Worm (Caenorhabditis elegans): ENCODE measurements around the gene gbb-2.

Gene gbb-2

DNA sequence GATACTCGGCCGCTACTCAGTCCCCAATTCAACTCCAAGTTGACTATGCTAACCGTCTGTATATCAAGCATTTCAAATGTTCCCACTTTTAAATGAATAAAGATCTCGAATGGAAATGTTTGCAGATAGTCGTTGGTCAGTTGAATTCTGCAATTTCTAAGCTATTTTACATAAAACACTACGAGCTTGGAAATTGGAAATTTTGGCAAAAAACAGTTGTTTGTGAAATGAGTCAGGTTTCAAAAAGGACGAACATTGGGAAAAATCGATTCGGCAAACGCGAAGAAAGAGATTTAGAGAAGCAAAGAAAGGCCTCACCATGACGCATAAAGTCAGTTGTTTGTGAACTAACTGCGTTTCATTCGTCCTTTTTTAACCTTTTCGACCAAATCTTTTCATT lies 59.7 kb downstream of the gbb-2 start:
- TF ChIP-seq T22C8.4 (GFP tag; IDR thresholded peaks at IDR 0.05) (peak; percentile 82), flt-1 (GFP tag; IDR thresholded peaks at IDR 0.05) (no peak)

DNA sequence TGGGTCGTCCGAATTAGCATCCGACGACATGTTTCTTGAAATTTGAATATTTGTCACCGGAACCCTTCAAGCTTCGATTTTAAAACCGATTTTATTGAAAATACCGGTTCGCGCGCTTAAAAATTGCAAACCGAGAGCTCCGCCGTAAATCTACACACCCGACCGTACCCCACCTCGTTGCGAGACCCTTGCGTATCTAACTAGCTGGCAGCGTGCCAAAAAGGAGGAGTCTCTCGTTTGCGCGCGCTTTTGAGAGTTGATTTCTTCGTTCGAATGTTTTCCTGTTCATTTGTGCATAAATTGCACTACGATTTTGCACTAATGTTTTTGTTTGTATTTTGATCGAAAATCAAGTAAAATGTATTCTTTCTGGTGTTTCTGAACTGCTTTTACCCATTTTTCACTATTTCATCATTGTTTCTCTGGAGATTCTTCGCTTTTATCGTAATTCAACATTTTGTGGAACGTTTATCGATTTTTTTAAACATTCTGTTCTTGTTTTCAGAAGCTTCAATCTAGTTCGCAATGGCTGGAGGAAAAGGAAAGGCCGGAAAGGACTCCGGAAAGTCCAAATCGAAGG lies 60.7 kb downstream of the gbb-2 start, which contains the start of the genes wapl-1 and htz-1:
wapl-1 (minus strand) TSS at position 30 of the 580 bp plus-strand sequence.
htz-1 (plus strand) TSS at position 506 of the 580 bp plus-strand sequence.
- TF ChIP-seq tab-1 (GFP tag; IDR thresholded peaks at IDR 0.05) (no peak), flt-1 (GFP tag; IDR thresholded peaks at IDR 0.05) (peak; percentile 80), ref-1 (GFP tag; conservative IDR thresholded peaks at IDR 0.05) (no peak), T22C8.4 (GFP tag; IDR thresholded peaks at IDR 0.05) (no peak), ztf-23 (GFP tag; IDR thresholded peaks at IDR 0.05) (0 out of 2 replicates have a peak, but pooled peaks have one; percentile 54), klf-2 (GFP tag; conservative IDR thresholded peaks at IDR 0.05) (no peak), cog-1 (tag; optimal IDR thresholded peaks at IDR 0.05) (peak; percentile 32)

ce11 chrIV:4441077-4441476 lies 65.5 kb downstream of the gbb-2 start, which contains the start of gene fbxb-75:
fbxb-75 (minus strand) TSS chrIV:4441177.
- TF ChIP-seq ref-1 (GFP tag; conservative IDR thresholded peaks at IDR 0.05) = no peak

- TF ChIP-seq tab-1 (GFP tag; IDR thresholded peaks at IDR 0.05) = no peak
- TF ChIP-seq ref-1 (GFP tag; conservative IDR thresholded peaks at IDR 0.05) = no peak
- TF ChIP-seq cog-1 (tag; optimal IDR thresholded peaks at IDR 0.05) = no peak
- no peak for TF ChIP-seq T22C8.4 (GFP tag; IDR thresholded peaks at IDR 0.05)
- TF ChIP-seq med-1 (GFP tag; optimal IDR thresholded peaks at IDR 0.05; ENCODE audit: insufficient read depth) = no peak
- TF ChIP-seq ztf-29 (GFP tag; IDR thresholded peaks at IDR 0.05) = no peak
- TF ChIP-seq ztf-23 (GFP tag; IDR thresholded peaks at IDR 0.05) = no peak
- TF ChIP-seq klf-2 (GFP tag; conservative IDR thresholded peaks at IDR 0.05) = no peak
- TF ChIP-seq flt-1 (GFP tag; IDR thresholded peaks at IDR 0.05) = no peak
Measured at ce11 chrIV:4439190-4439589, 67.4 kb downstream of the gbb-2 start, which contains the start of gene fbxb-74. fbxb-74 (minus strand) TSS chrIV:4439290.
